Fruit fly (Drosophila melanogaster) whole organism: ENCODE data around the gene corn.

Source experiments
- EcR ChIP-seq, 2 experiments: fragments of >200 bp; optimal IDR thresholded peaks; 2 replicates each; lab custom pipeline; 2017; ENCODE audit warnings: missing biosample characterization in 2 of 2, missing genetic modification characterization in 2 of 2, missing genetic modification reagents in 2 of 2
- pan ChIP-seq: fragments of >200 bp; optimal IDR thresholded peaks from 2 replicates; lab custom pipeline; 2017
- psq ChIP-seq: fragments of >200 bp; optimal IDR thresholded peaks from 2 replicates; lab custom pipeline; 2017
- usp ChIP-seq: fragments of >200 bp; optimal IDR thresholded peaks from 2 replicates; lab custom pipeline; 2017; ENCODE audit warnings: missing biosample characterization, missing genetic modification characterization, mixed read lengths

DNA sequence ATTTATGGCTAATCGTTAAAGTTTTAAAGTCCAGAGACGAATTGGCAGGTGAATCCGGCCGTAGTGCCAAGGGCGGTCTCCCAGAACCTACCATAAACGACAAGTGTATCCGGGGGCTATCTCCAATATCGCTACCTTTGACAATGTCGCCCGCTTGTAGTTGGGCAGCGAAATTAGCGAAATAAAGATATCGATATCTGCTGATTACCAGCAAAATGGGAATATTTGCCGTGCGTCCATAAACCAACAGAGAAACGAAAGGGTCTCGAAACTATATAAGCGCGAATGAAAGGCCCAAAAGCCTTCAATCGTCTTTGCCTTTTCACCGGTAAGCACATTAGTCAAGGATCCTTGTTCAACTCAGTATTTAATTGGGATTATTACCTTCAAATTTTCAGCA is 26.3 kb downstream of the corn start, which contains the start of gene Acbp3:
- no peak for TF ChIP-seq EcR (GFP tag; optimal IDR thresholded peaks at IDR 0.05; lab: Kevin White, UChicago)
- TF ChIP-seq usp (GFP tag; lab: Kevin White, UChicago), result no peak
- TF ChIP-seq psq (lab: Kevin White, UChicago), result no peak
- no peak for TF ChIP-seq pan
